Fruit fly (Drosophila melanogaster): Measurements from ENCODE around the gene RpL14.

RpL14 gene

dm6 chr3L:8616935-8617334, 16.1 kb downstream of the RpL14 start, which contains the start of gene S-Lap1:
TSS of gene S-Lap1 (plus strand) at chr3L:8617235.
- TF ChIP-seq noc (tag; optimal IDR thresholded peaks at IDR 0.05): no peak

- no peak for TF ChIP-seq noc (tag; optimal IDR thresholded peaks at IDR 0.05)
Measured at dm6 chr3L:8619588-8619987, 18.8 kb downstream of the RpL14 start, which contains the start of gene S-Lap2. TSS of gene S-Lap2 (plus strand) at chr3L:8619888.

- no peak for TF ChIP-seq noc (tag; optimal IDR thresholded peaks at IDR 0.05)
Measured at dm6 chr3L:8621465-8621864, 20.7 kb downstream of the RpL14 start.

dm6 chr3L:8623702-8624421, 23.1 kb downstream of the RpL14 start, which contains the start of the genes GAPsec and Zasp66:
TSS of gene GAPsec (minus strand) at chr3L:8623901.
TSS of gene Zasp66 (plus strand) at chr3L:8624371.
- TF ChIP-seq noc (tag; optimal IDR thresholded peaks at IDR 0.05): no peak

- no peak for TF ChIP-seq noc (tag; optimal IDR thresholded peaks at IDR 0.05)
Measured at dm6 chr3L:8627839-8628827, 27.3 kb downstream of the RpL14 start.

dm6 chr3L:8628964-8629363, 28.2 kb downstream of the RpL14 start:
- no peak for TF ChIP-seq noc (tag; optimal IDR thresholded peaks at IDR 0.05)

- TF ChIP-seq noc (tag; optimal IDR thresholded peaks at IDR 0.05): no peak
Measured at dm6 chr3L:8629701-8630343, 29.0 kb downstream of the RpL14 start.

dm6 chr3L:8633614-8634325, 33.0 kb downstream of the RpL14 start, which contains the start of gene Cdc6:
TSS of gene Cdc6 (minus strand) at chr3L:8634069.
- TF ChIP-seq noc (tag; optimal IDR thresholded peaks at IDR 0.05): no peak

dm6 chr3L:8640139-8640538, 39.3 kb downstream of the RpL14 start, which contains the start of gene Cpr66D:
TSS of gene Cpr66D (plus strand) at chr3L:8640439.
- no peak for TF ChIP-seq noc (tag; optimal IDR thresholded peaks at IDR 0.05)

dm6 chr3L:8641049-8641448, 40.2 kb downstream of the RpL14 start:
- no peak for TF ChIP-seq noc (tag; optimal IDR thresholded peaks at IDR 0.05)

- no peak for TF ChIP-seq noc (tag; optimal IDR thresholded peaks at IDR 0.05)
Measured at dm6 chr3L:8643810-8644552, 43.2 kb downstream of the RpL14 start.

- TF ChIP-seq noc (tag; optimal IDR thresholded peaks at IDR 0.05): no peak
Measured at dm6 chr3L:8646821-8647220, 46.0 kb downstream of the RpL14 start, which contains the start of the genes CG13305 and Pex7. TSS of gene CG13305 (minus strand) at chr3L:8646822. TSS of gene Pex7 (plus strand) at chr3L:8647145.

dm6 chr3L:8648836-8649235, 48.0 kb downstream of the RpL14 start, which contains the start of gene Arr2:
TSS of gene Arr2 (minus strand) at chr3L:8648936.
- TF ChIP-seq noc (tag; optimal IDR thresholded peaks at IDR 0.05): no peak
